Worm (Caenorhabditis elegans): Measurements from ENCODE around the gene nit-1.
A peak's percentile ranks its signal among the peaks of the same experiment; 100 is the strongest.
"Not testable (repeated sequence)": the region's sequence is repeated elsewhere in the genome, so short reads cannot be mapped to it uniquely, and the experiment has no call there.

nit-1 gene

DNA sequence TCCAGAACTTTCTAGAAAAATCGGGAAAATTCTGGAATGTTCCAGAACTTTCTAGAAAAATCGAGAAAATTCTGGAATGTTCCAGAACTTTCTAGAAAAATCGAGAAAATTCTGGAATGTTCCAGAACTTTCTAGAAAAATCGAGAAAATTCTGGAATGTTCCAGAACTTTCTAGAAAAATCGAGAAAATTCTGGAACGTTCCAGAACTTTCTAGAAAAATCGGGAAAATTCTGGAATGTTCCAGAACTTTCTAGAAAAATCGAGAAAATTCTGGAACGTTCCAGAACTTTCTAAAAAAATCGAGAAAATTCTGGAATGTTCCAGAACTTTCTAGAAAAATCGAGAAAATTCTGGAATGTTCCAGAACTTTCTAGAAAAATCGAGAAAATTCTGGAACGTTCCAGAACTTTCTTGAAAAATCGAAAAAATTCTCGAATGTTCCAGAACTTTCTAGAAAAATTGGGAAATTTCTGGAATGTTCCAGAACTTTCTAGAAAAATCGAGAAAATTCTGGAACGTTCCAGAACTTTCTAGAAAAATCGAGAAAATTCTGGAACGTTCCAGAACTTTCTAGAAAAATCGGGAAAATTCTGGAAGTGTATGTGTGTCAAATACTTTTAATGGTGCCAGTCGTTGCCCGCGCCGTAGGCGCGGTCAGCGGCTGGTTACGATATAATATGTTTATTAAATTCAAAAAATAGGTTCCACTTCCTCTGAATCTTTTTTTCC, 24.7 kb upstream of the nit-1 start:
- TF ChIP-seq arid-1 (GFP tag; conservative IDR thresholded peaks at IDR 0.05) = peak; percentile 83
- TF ChIP-seq F44E2.7 (GFP tag; IDR thresholded peaks at IDR 0.05) = 0 out of 2 replicates have a peak, but pooled peaks have one; percentile 76
- TF ChIP-seq zfp-3 (GFP tag; conservative IDR thresholded peaks at IDR 0.05) = peak; percentile 72
- TF ChIP-seq dmd-9 (GFP tag; IDR thresholded peaks at IDR 0.05) = peak; percentile 81
- TF ChIP-seq egl-43 (GFP tag; IDR thresholded peaks at IDR 0.05) = peak; percentile 48; the same call in 1 of the 2 replicates
- TF ChIP-seq lim-7 (GFP tag; IDR thresholded peaks at IDR 0.05) = peak; percentile 86
- TF ChIP-seq tra-1 (GFP tag; IDR thresholded peaks at IDR 0.05) = peak; percentile 55
- peak; percentile 72; the same call in 1 of the 2 replicates for TF ChIP-seq D1046.2 (GFP tag; IDR thresholded peaks at IDR 0.05)
- TF ChIP-seq vab-7 (GFP tag; IDR thresholded peaks at IDR 0.05) = peak; percentile 74
- TF ChIP-seq ceh-44 (GFP tag; IDR thresholded peaks at IDR 0.05) = peak; percentile 93; the same call in 1 of the 2 replicates
- TF ChIP-seq Y105C5A.15 (GFP tag; IDR thresholded peaks at IDR 0.05) = peak; percentile 92
- TF ChIP-seq lin-38 (GFP tag; IDR thresholded peaks at IDR 0.05) = peak; percentile 65; the same call in 1 of the 2 replicates
- TF ChIP-seq dmd-6 (GFP tag; IDR thresholded peaks at IDR 0.05) = peak; percentile 25; the same call in 1 of the 2 replicates
- peak; percentile 89 for TF ChIP-seq snpc-1.2 (GFP tag; IDR thresholded peaks at IDR 0.05)
- peak; percentile 73; the same call in 1 of the 2 replicates for TF ChIP-seq ZK337.2 (GFP tag; IDR thresholded peaks at IDR 0.05)
- TF ChIP-seq php-3 (GFP tag; IDR thresholded peaks at IDR 0.05) = 0 out of 2 replicates have a peak, but pooled peaks have one; percentile 46
- peak; percentile 73 for TF ChIP-seq F26F4.8 (GFP tag; conservative IDR thresholded peaks at IDR 0.05)
- TF ChIP-seq Y75B8A.6 (GFP tag; IDR thresholded peaks at IDR 0.05) = peak; percentile 92; the same call in 1 of the 2 replicates
- TF ChIP-seq madf-5 (GFP tag; IDR thresholded peaks at IDR 0.05) = peak; percentile 44 to 91; a peak in 2 of 4 replicates
- TF ChIP-seq lin-1 (GFP tag; IDR thresholded peaks at IDR 0.05) = peak; percentile 90
- peak; percentile 98 for TF ChIP-seq mdt-29 (GFP tag; IDR thresholded peaks at IDR 0.05)
- TF ChIP-seq pha-4 (GFP tag; IDR thresholded peaks at IDR 0.05) = peak; percentile 74
- not testable (repeated sequence) for TF ChIP-seq pha-4 (tag; optimal IDR thresholded peaks at IDR 0.05)
- peak; percentile 56 for TF ChIP-seq ctbp-1 (GFP tag; IDR thresholded peaks at IDR 0.05)
- TF ChIP-seq dmd-8 (GFP tag; IDR thresholded peaks at IDR 0.05) = peak; percentile 79

DNA sequence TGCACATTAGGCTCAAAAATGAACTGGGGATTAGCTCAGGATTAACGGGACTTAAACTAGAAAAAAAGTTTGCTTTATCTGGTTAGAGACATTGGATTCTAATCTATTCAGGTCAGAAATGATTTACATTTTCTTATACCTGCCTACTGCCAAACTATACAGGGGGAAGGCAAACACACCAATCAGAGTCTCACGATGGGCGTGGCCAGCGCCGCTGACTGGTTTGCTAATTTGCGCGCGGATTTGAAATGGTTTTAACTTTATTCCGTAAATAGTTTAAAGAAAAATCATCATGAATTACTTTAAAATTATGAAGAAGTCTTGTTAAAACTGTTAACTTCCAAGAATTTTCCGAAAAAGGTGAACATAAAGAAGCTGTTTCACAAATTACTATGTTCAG, 23.7 kb upstream of the nit-1 start:
- TF ChIP-seq nhr-25 (tag; optimal IDR thresholded peaks at IDR 0.05; ENCODE audit: borderline replicate concordance, insufficient read depth) = no peak
- TF ChIP-seq aha-1 (tag) = peak; percentile 23
- no peak for TF ChIP-seq duxl-1 (tag; optimal IDR thresholded peaks at IDR 0.05; ENCODE audit: poor library complexity)

DNA sequence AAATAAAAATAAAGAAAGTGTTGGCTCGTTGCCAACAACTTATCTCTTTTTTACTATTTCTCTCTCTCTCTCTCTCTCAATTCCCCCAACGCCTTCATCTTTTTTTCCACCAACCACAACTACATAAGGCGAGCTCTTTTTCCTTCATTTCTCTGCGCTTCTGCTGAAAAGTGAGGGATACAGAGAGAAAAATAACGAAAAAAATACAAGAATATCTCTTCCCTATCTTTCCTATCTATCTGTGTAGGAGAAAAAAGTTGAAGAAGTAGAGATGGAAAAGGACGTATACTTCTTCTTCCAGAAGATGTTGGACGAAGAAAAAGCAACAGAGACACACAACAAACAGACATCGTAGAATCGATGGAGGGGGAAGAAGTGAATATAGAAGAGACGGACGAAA, 23.2 kb upstream of the nit-1 start:
- TF ChIP-seq nhr-237 (tag; optimal IDR thresholded peaks at IDR 0.05) (no peak), unc-62 (GFP tag; optimal IDR thresholded peaks at IDR 0.05 in 1 of 2) (peak in 1 of 2 experiments; percentile 44), unc-62 (tag; optimal IDR thresholded peaks at IDR 0.05) (no peak), fkh-10 (GFP tag; optimal IDR thresholded peaks at IDR 0.05) (peak; percentile 38), aha-1 (tag) (peak; percentile 89), rbr-2 (tag; optimal IDR thresholded peaks at IDR 0.05) (peak; percentile 16), lsy-2 (tag; optimal IDR thresholded peaks at IDR 0.05) (peak; percentile 31 to 65), mep-1 (tag; optimal IDR thresholded peaks at IDR 0.05) (peak; percentile 17), lir-3 (tag; optimal IDR thresholded peaks at IDR 0.05) (no peak)
